Worm (Caenorhabditis elegans): Measurements from ENCODE around the gene T20D4.19.

ce11 chrV:3445090-3445832 is 13.8 kb upstream of the T20D4.19 start:
- TF ChIP-seq ama-1 (optimal IDR thresholded peaks at IDR 0.05) = no peak
- no peak for TF ChIP-seq ztf-1 (GFP tag; conservative IDR thresholded peaks at IDR 0.05)
- no peak for TF ChIP-seq sem-4 (tag; optimal IDR thresholded peaks at IDR 0.05)
- TF ChIP-seq nhr-25 (tag; optimal IDR thresholded peaks at IDR 0.05) = no peak
